Worm (Caenorhabditis elegans): Measurements from ENCODE around the gene EGAP5.1.
A peak's percentile ranks its signal among the peaks of the same experiment; 100 is the strongest.

The EGAP5.1 gene

ce11 chrX:5190061-5190460, 27.2 kb downstream of the EGAP5.1 start:
- no peak for TF ChIP-seq ceh-31 (tag; optimal IDR thresholded peaks at IDR 0.05)
- TF ChIP-seq ref-2 (tag; optimal IDR thresholded peaks at IDR 0.05): no peak
- no peak for TF ChIP-seq madf-2 (tag; optimal IDR thresholded peaks at IDR 0.05)
- TF ChIP-seq unc-3 (GFP tag; conservative IDR thresholded peaks at IDR 0.05): no peak
- TF ChIP-seq unc-3 (tag; optimal IDR thresholded peaks at IDR 0.05): no peak
- no peak for TF ChIP-seq unc-42 (tag; optimal IDR thresholded peaks at IDR 0.05)
- no peak for TF ChIP-seq C08G9.2 (tag; optimal IDR thresholded peaks at IDR 0.05)
- TF ChIP-seq sox-4 (tag; optimal IDR thresholded peaks at IDR 0.05): no peak
- no peak for TF ChIP-seq elt-2 (tag; optimal IDR thresholded peaks at IDR 0.05)
- TF ChIP-seq ceh-18 (tag; optimal IDR thresholded peaks at IDR 0.05): no peak
- TF ChIP-seq mec-3 (tag; optimal IDR thresholded peaks at IDR 0.05; ENCODE audit: borderline replicate concordance): no peak
- TF ChIP-seq rnt-1 (tag; optimal IDR thresholded peaks at IDR 0.05): no peak
- TF ChIP-seq ceh-30 (tag; optimal IDR thresholded peaks at IDR 0.05): no peak
- TF ChIP-seq ceh-22 (tag; optimal IDR thresholded peaks at IDR 0.05): no peak
- no peak for TF ChIP-seq F13H6.1 (tag; optimal IDR thresholded peaks at IDR 0.05)
- no peak for TF ChIP-seq ceh-6 (GFP tag; optimal IDR thresholded peaks at IDR 0.05)

ce11 chrX:5193402-5193801, 30.5 kb downstream of the EGAP5.1 start:
- TF ChIP-seq ceh-18 (tag; optimal IDR thresholded peaks at IDR 0.05) (peak; percentile 23), hlh-8 (tag; optimal IDR thresholded peaks at IDR 0.05) (peak; percentile 17), dmd-4 (tag; optimal IDR thresholded peaks at IDR 0.05; ENCODE audit: borderline replicate concordance) (no peak), ceh-9 (tag; optimal IDR thresholded peaks at IDR 0.05) (no peak)

DNA sequence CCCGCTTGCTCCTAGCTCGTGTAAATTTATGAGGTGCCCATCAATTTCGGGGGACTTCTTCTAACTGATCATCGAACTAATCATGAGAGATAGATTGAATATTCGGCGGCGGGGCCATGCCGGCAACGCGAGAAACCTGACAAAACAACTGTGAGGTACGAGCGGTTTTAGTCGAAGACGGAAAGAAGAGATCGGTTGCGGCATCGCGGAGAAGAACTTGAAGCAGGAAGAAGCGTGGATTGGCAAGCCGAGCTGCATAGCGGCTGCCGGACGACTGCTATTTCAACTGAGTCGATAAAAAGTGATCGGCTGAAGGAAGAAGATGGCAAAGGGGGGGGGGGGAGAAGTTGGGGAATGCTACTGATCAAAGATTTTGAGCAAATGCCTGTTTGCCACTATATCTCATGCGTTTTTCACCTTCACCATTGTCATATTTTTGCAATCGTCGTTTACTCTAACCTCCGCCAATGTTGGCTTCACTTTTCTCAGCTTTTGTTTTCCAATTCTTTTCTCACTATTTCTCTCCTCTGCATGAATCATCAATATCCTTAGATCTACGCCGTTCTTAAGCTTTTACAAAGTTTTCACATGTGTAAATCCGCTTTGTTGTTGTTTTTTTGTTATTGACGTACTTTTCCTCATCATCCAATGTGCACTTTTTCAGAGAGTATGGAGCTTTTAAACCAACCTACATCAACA, 32.8 kb downstream of the EGAP5.1 start, which contains the start of gene pqn-62:
Gene pqn-62 (plus strand): TSS at position 649 of the 699 bp plus-strand sequence.
- TF ChIP-seq nfya-1 (tag; optimal IDR thresholded peaks at IDR 0.05) (peak; percentile 22), rnt-1 (tag; optimal IDR thresholded peaks at IDR 0.05) (peak; percentile 60), ceh-18 (tag; optimal IDR thresholded peaks at IDR 0.05) (peak; percentile 70), unc-55 (GFP tag; optimal IDR thresholded peaks at IDR 0.05) (peak; percentile 51), ceh-2 (tag; optimal IDR thresholded peaks at IDR 0.05) (no peak), ceh-34 (tag; optimal IDR thresholded peaks at IDR 0.05) (peak; percentile 17), ceh-30 (tag; optimal IDR thresholded peaks at IDR 0.05) (no peak)

ce11 chrX:5197440-5197839, 34.6 kb downstream of the EGAP5.1 start:
- TF ChIP-seq madf-2 (tag; optimal IDR thresholded peaks at IDR 0.05): no peak
- TF ChIP-seq nfya-1 (tag; optimal IDR thresholded peaks at IDR 0.05): no peak
- TF ChIP-seq ceh-24 (tag; optimal IDR thresholded peaks at IDR 0.05): no peak
- TF ChIP-seq ceh-45 (GFP tag; IDR thresholded peaks at IDR 0.05): no peak
- no peak for TF ChIP-seq nhr-232 (tag; optimal IDR thresholded peaks at IDR 0.05)
- no peak for TF ChIP-seq F13H6.1 (tag; optimal IDR thresholded peaks at IDR 0.05)

- TF ChIP-seq ceh-18 (tag; optimal IDR thresholded peaks at IDR 0.05) (no peak), syd-9 (tag; optimal IDR thresholded peaks at IDR 0.05) (no peak), ahr-1 (tag; optimal IDR thresholded peaks at IDR 0.05) (no peak), ceh-45 (GFP tag; IDR thresholded peaks at IDR 0.05) (no peak), pha-4 (tag; optimal IDR thresholded peaks at IDR 0.05) (no peak), sox-2 (GFP tag; IDR thresholded peaks at IDR 0.05) (no peak), unc-42 (tag; optimal IDR thresholded peaks at IDR 0.05) (no peak), mec-3 (tag; optimal IDR thresholded peaks at IDR 0.05; ENCODE audit: borderline replicate concordance) (no peak), elt-4 (tag; optimal IDR thresholded peaks at IDR 0.05) (no peak), hlh-13 (GFP tag; optimal IDR thresholded peaks at IDR 0.05) (no peak), lim-6 (tag; optimal IDR thresholded peaks at IDR 0.05) (no peak), hlh-30 (tag; optimal IDR thresholded peaks at IDR 0.05; ENCODE audit: insufficient read depth) (no peak), zip-5 (tag; optimal IDR thresholded peaks at IDR 0.05) (no peak), T23F11.4 (GFP tag; optimal IDR thresholded peaks at IDR 0.05) (no peak), ceh-2 (tag; optimal IDR thresholded peaks at IDR 0.05) (no peak), pag-3 (tag; optimal IDR thresholded peaks at IDR 0.05; ENCODE audit: borderline replicate concordance) (no peak), K09A11.1 (tag; optimal IDR thresholded peaks at IDR 0.05; ENCODE audit: insufficient read depth) (no peak), ceh-22 (tag; optimal IDR thresholded peaks at IDR 0.05) (no peak), ztf-16 (tag; optimal IDR thresholded peaks at IDR 0.05) (no peak)
Measured at ce11 chrX:5199245-5199644, 36.4 kb downstream of the EGAP5.1 start.
